Fruit fly (Drosophila melanogaster): ENCODE data around the gene elm.

Gene elm

dm6 chr3R:5659829-5660197 lies 5.2 kb upstream of the elm start, which contains the start of gene CG2182 (continued):
- TF ChIP-seq Antp (GFP tag; optimal IDR thresholded peaks at IDR 0.05) (no peak), MBD-R2 (GFP tag; IDR thresholded peaks at IDR 0.05) (0 out of 2 replicates have a peak, but pooled peaks have one; percentile 10), tna (GFP tag; IDR thresholded peaks at IDR 0.05; ENCODE audit: partially characterized antibody) (peak; percentile 10), Sin3A (optimal IDR thresholded peaks at IDR 0.05) (no peak), CG43689 (GFP tag; IDR thresholded peaks at IDR 0.05) (no peak), Chrac-16 (GFP tag; optimal IDR thresholded peaks at IDR 0.05) (no peak), Myb (GFP tag; optimal IDR thresholded peaks at IDR 0.05) (peak; percentile 28), E2f1 (GFP tag; IDR thresholded peaks at IDR 0.05) (no peak), CG17612 (GFP tag; IDR thresholded peaks at IDR 0.05) (no peak), CG11085 (GFP tag; IDR thresholded peaks at IDR 0.05) (no peak), CG18599 (GFP tag; optimal IDR thresholded peaks at IDR 0.05) (peak; percentile 18)

DNA sequence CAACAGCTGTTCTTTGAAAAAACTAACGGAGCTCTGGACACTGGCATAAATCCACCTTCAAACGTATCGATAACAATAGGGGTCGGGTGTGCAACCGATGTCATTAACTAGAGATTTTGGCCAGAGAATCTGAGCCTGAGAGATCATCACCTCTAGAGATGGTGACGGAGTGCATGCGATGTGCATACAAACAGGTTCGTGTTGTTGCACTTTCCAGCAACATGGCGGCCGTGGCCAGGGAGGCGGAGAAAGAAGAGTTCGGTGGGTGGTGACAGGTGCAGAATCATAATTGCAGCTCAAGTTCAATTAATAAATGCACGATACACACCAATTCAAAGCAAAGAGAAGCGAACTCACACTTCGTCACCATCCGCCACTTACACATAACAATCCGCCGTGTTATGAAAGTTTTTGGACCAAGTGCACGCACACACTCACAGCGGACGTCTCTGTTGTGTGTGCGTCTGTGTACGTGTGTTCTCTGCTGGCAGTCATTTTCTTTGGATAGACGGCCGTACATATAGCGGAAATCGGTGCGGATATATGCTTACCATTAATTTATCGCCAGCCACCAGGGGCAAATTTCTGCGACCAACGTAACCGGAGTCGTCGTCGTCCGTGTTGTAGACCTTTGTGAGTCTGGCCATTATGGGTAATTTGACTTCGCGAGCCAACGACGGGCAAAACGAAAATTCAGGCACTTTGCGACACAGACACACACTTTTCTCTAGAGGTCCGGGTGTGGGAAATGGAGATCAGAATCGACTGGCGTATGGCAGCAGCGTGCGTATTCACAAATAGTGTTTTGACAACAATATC lies 4.5 kb upstream of the elm start:
- no peak for TF ChIP-seq Dbx (GFP tag; IDR thresholded peaks at IDR 0.05)
- peak; percentile 36; the same call in 2 of the 3 replicates for TF ChIP-seq knrl (GFP tag; IDR thresholded peaks at IDR 0.05; ENCODE audit: partially characterized antibody)
- no peak for TF ChIP-seq Mrtf (GFP tag; IDR thresholded peaks at IDR 0.05)
- TF ChIP-seq slp2 (GFP tag; optimal IDR thresholded peaks at IDR 0.05) = no peak
- no peak for TF ChIP-seq bowl (GFP tag; IDR thresholded peaks at IDR 0.05)
- TF ChIP-seq Lim3 (GFP tag; IDR thresholded peaks at IDR 0.05) = no peak
- no peak for TF ChIP-seq CG17186 (GFP tag; optimal IDR thresholded peaks at IDR 0.05)
- no peak for TF ChIP-seq gfzf (GFP tag; optimal IDR thresholded peaks at IDR 0.05)
- no peak for TF ChIP-seq CG7963 (GFP tag; IDR thresholded peaks at IDR 0.05; ENCODE audit: partially characterized antibody)
- TF ChIP-seq Lhr (GFP tag; optimal IDR thresholded peaks at IDR 0.05) = no peak
- TF ChIP-seq tap (tag; optimal IDR thresholded peaks at IDR 0.05) = no peak
- TF ChIP-seq H15 (GFP tag; IDR thresholded peaks at IDR 0.05) = no peak
- no peak for TF ChIP-seq rib (GFP tag; IDR thresholded peaks at IDR 0.05)
- TF ChIP-seq Pdp1 (GFP tag; optimal IDR thresholded peaks at IDR 0.05) = peak in 1 of 2 experiments; percentile 97
- TF ChIP-seq gce (GFP tag; IDR thresholded peaks at IDR 0.05) = no peak
- TF ChIP-seq Nf-YC (tag; optimal IDR thresholded peaks at IDR 0.05) = no peak
- TF ChIP-seq shn (GFP tag; optimal IDR thresholded peaks at IDR 0.05) = no peak
- no peak for TF ChIP-seq Hsf (GFP tag; optimal IDR thresholded peaks at IDR 0.05)
- TF ChIP-seq Rfx (GFP tag; IDR thresholded peaks at IDR 0.05) = peak; percentile 26
- peak; percentile 4 for TF ChIP-seq nom (GFP tag; optimal IDR thresholded peaks at IDR 0.05)
- no peak for TF ChIP-seq CG10565 (GFP tag; optimal IDR thresholded peaks at IDR 0.05)
- TF ChIP-seq odd (GFP tag; optimal IDR thresholded peaks at IDR 0.05) = no peak
- TF ChIP-seq CG34422 (GFP tag; IDR thresholded peaks at IDR 0.05) = peak; percentile 20; the same call in 1 of the 3 replicates
- TF ChIP-seq zen (tag; optimal IDR thresholded peaks at IDR 0.05) = peak; percentile 25
- TF ChIP-seq CG17361 (GFP tag; IDR thresholded peaks at IDR 0.05) = 0 out of 3 replicates have a peak, but pooled peaks have one; percentile 16
- TF ChIP-seq Deaf1 (tag; optimal IDR thresholded peaks at IDR 0.05) = no peak
- TF ChIP-seq hth (optimal IDR thresholded peaks at IDR 0.05) = no peak
- no peak for TF ChIP-seq mirr (GFP tag; optimal IDR thresholded peaks at IDR 0.05)
- no peak for TF ChIP-seq ci (GFP tag; IDR thresholded peaks at IDR 0.05)
- no peak for TF ChIP-seq HmgZ (tag; optimal IDR thresholded peaks at IDR 0.05)
- no peak for TF ChIP-seq Atf-2 (GFP tag; optimal IDR thresholded peaks at IDR 0.05)
- TF ChIP-seq Trl (optimal IDR thresholded peaks at IDR 0.05) = no peak
- TF ChIP-seq Trl (GFP tag; optimal IDR thresholded peaks at IDR 0.05) = no peak
- TF ChIP-seq esg (GFP tag; conservative IDR thresholded peaks at IDR 0.05) = no peak
- peak; percentile 35; the same call in 1 of the 2 replicates for TF ChIP-seq slbo (GFP tag; IDR thresholded peaks at IDR 0.05)
- no peak for TF ChIP-seq maf-S (GFP tag; optimal IDR thresholded peaks at IDR 0.05)
- 0 out of 2 replicates have a peak, but pooled peaks have one; percentile 25 for TF ChIP-seq sisA (GFP tag; IDR thresholded peaks at IDR 0.05)
- TF ChIP-seq fd102C (GFP tag; optimal IDR thresholded peaks at IDR 0.05) = no peak
- 0 out of 2 replicates have a peak, but pooled peaks have one; percentile 21 for TF ChIP-seq crol (GFP tag; IDR thresholded peaks at IDR 0.05)

Data from whole organism, embryonic.